Fruit fly (Drosophila melanogaster) whole organism, embryonic: ENCODE data around the gene GCS2alpha.

ENCODE experiments used
- Adf1 ChIP-seq: fragments of 200-800 bp; sonication (Bioruptor generic); IDR thresholded peaks from 2 replicates; pipeline ENCODE4 v1.3.6; 2022; ENCODE audit warnings: missing biosample characterization, missing genetic modification characterization
- CG10979 ChIP-seq: fragments of 200-800 bp; sonication (Bioruptor generic); optimal IDR thresholded peaks from 2 replicates; lab custom pipeline; 2018; ENCODE audit warnings: missing biosample characterization, mild to moderate bottlenecking, missing genetic modification characterization, moderate library complexity
- CG11504 ChIP-seq: fragments of 200-800 bp; sonication (Bioruptor generic); optimal IDR thresholded peaks from 3 replicates; lab custom pipeline; 2019; ENCODE audit warnings: missing biosample characterization, mild to moderate bottlenecking, missing genetic modification characterization, moderate library complexity
- CG12071 ChIP-seq: fragments of 200-800 bp; sonication (Bioruptor generic); optimal IDR thresholded peaks from 3 replicates; lab custom pipeline; 2018; ENCODE audit warnings: missing biosample characterization, mild to moderate bottlenecking, missing genetic modification characterization
- CG12744 ChIP-seq: fragments of 200-800 bp; sonication (Bioruptor generic); optimal IDR thresholded peaks from 2 replicates; lab custom pipeline; 2016; ENCODE audit warnings: missing biosample characterization, missing genetic modification characterization
- CG13624 ChIP-seq: fragments of 200-800 bp; sonication (Bioruptor generic); optimal IDR thresholded peaks from 2 replicates; lab custom pipeline; 2016; ENCODE audit warnings: missing biosample characterization, missing genetic modification characterization
- CG16813 ChIP-seq: fragments of 200-800 bp; sonication (Bioruptor generic); IDR thresholded peaks from 3 replicates; pipeline ENCODE4 v1.3.6; 2022; ENCODE audit warnings: missing biosample characterization, missing genetic modification characterization; ENCODE audit not compliant: partially characterized antibody
- CG17802 ChIP-seq: fragments of 200-800 bp; sonication (Bioruptor generic); optimal IDR thresholded peaks from 2 replicates; lab custom pipeline; 2018; ENCODE audit warnings: missing biosample characterization, mild to moderate bottlenecking, missing genetic modification characterization, moderate library complexity
- CG2678 ChIP-seq: fragments of 200-800 bp; sonication (Bioruptor generic); optimal IDR thresholded peaks from 3 replicates; lab custom pipeline; 2019; ENCODE audit warnings: missing biosample characterization, mild to moderate bottlenecking, missing genetic modification characterization, moderate library complexity
- CG30403 ChIP-seq: fragments of 200-800 bp; sonication (Bioruptor generic); optimal IDR thresholded peaks from 3 replicates; lab custom pipeline; 2016; ENCODE audit warnings: missing biosample characterization, missing genetic modification characterization
- CG31365 ChIP-seq: fragments of 200-800 bp; sonication (Bioruptor generic); optimal IDR thresholded peaks from 2 replicates; lab custom pipeline; 2018; ENCODE audit warnings: missing biosample characterization, mild to moderate bottlenecking, missing genetic modification characterization
- CG31388 ChIP-seq: fragments of 200-800 bp; sonication (Bioruptor generic); optimal IDR thresholded peaks from 2 replicates; lab custom pipeline; 2016; ENCODE audit warnings: missing biosample characterization, missing genetic modification characterization
- CG32532 ChIP-seq: fragments of 200-800 bp; sonication (Bioruptor generic); IDR thresholded peaks from 2 replicates; pipeline ENCODE4 v1.3.6; 2022; ENCODE audit warnings: missing biosample characterization, missing genetic modification characterization
- CG34376 ChIP-seq: fragments of 200-800 bp; sonication (Bioruptor generic); optimal IDR thresholded peaks from 2 replicates; lab custom pipeline; 2018; ENCODE audit warnings: missing biosample characterization, mild to moderate bottlenecking, missing genetic modification characterization
- CG3995 ChIP-seq: fragments of 200-800 bp; sonication (Bioruptor generic); optimal IDR thresholded peaks from 3 replicates; lab custom pipeline; 2016; ENCODE audit warnings: missing biosample characterization, missing genetic modification characterization
- CG43689 ChIP-seq: fragments of 200-800 bp; sonication (Bioruptor generic); IDR thresholded peaks from 2 replicates; pipeline ENCODE4 v1.3.6; 2022; ENCODE audit warnings: missing biosample characterization, missing genetic modification characterization
- CG4404 ChIP-seq: fragments of 200-800 bp; sonication (Bioruptor generic); IDR thresholded peaks from 2 replicates; pipeline ENCODE4 v1.3.6; 2022; ENCODE audit warnings: missing biosample characterization, missing genetic modification characterization
- CG5245 ChIP-seq: fragments of 200-800 bp; sonication (Bioruptor generic); optimal IDR thresholded peaks from 3 replicates; lab custom pipeline; 2016; ENCODE audit warnings: missing biosample characterization, missing genetic modification characterization
- CG8359 ChIP-seq: fragments of 200-800 bp; sonication (Bioruptor generic); optimal IDR thresholded peaks from 2 replicates; lab custom pipeline; 2017; ENCODE audit warnings: missing biosample characterization, mild to moderate bottlenecking, missing genetic modification characterization, borderline replicate concordance
- CG8478 ChIP-seq: fragments of >200 bp; optimal IDR thresholded peaks from 2 replicates; lab custom pipeline; 2018
- CG9437 ChIP-seq: fragments of 200-800 bp; sonication (Bioruptor generic); optimal IDR thresholded peaks from 2 replicates; lab custom pipeline; 2018; ENCODE audit warnings: missing biosample characterization, mild to moderate bottlenecking, missing genetic modification characterization
- CG9727 ChIP-seq: fragments of 200-800 bp; sonication (Bioruptor generic); optimal IDR thresholded peaks from 3 replicates; lab custom pipeline; 2017; ENCODE audit warnings: missing biosample characterization, mild to moderate bottlenecking, missing genetic modification characterization
- Camta ChIP-seq: fragments of 200-800 bp; sonication (Bioruptor generic); optimal IDR thresholded peaks from 2 replicates; lab custom pipeline; 2016; ENCODE audit warnings: missing biosample characterization, missing genetic modification characterization
- Elba2 ChIP-seq: fragments of 200-800 bp; sonication (Bioruptor generic); optimal IDR thresholded peaks from 3 replicates; lab custom pipeline; 2016; ENCODE audit warnings: missing biosample characterization, missing genetic modification characterization
- Ets65A ChIP-seq: fragments of 200-800 bp; sonication (Bioruptor generic); peaks from one replicate; lab custom pipeline; 2016; ENCODE audit warnings: missing biosample characterization, missing genetic modification characterization
- HLH3B ChIP-seq: fragments of 200-800 bp; sonication (Bioruptor generic); IDR thresholded peaks from 2 replicates; pipeline ENCODE4 v1.3.6; 2022; ENCODE audit warnings: missing biosample characterization, missing genetic modification characterization
- HmgD ChIP-seq: fragments of 200-800 bp; sonication (Bioruptor generic); optimal IDR thresholded peaks from 3 replicates; lab custom pipeline; 2016; ENCODE audit warnings: missing biosample characterization, missing genetic modification characterization
- Lim3 ChIP-seq: fragments of 200-800 bp; sonication (Bioruptor generic); IDR thresholded peaks from 2 replicates; pipeline ENCODE4 v1.3.6; 2022; ENCODE audit warnings: missing biosample characterization, missing genetic modification characterization
- Opbp ChIP-seq: fragments of 200-800 bp; sonication (Bioruptor generic); IDR thresholded peaks from 3 replicates; pipeline ENCODE4 v1.3.6; 2022; ENCODE audit warnings: missing biosample characterization, missing genetic modification characterization; ENCODE audit not compliant: partially characterized antibody
- Side ChIP-seq: fragments of 200-800 bp; sonication (Bioruptor generic); optimal IDR thresholded peaks from 2 replicates; lab custom pipeline; 2016; ENCODE audit warnings: missing biosample characterization, missing genetic modification characterization
- Sox102F ChIP-seq: fragments of 200-800 bp; sonication (Bioruptor generic); optimal IDR thresholded peaks from 2 replicates; lab custom pipeline; 2018; ENCODE audit warnings: missing biosample characterization, mild to moderate bottlenecking, missing genetic modification characterization, moderate library complexity
- TFAM ChIP-seq: fragments of 200-800 bp; sonication (Bioruptor generic); optimal IDR thresholded peaks from 2 replicates; lab custom pipeline; 2017; ENCODE audit warnings: missing biosample characterization, missing genetic modification characterization, inconsistent platforms
- Trl ChIP-seq, 3 experiments: fragments of >200 bp in 2 of 3; fragments of 200-800 bp in 1 of 3; sonication (Bioruptor generic) in 1 of 3; optimal IDR thresholded peaks; 2 replicates in 1 of 3; 3 replicates in 2 of 3; lab custom pipeline; 2016 to 2017; ENCODE audit warnings: missing biosample characterization in 1 of 3, missing genetic modification characterization in 1 of 3
- Usf ChIP-seq: fragments of 200-800 bp; sonication (Bioruptor generic); optimal IDR thresholded peaks from 2 replicates; lab custom pipeline; 2017; ENCODE audit warnings: missing genotype, missing biosample characterization, missing genetic modification characterization
- ash1 ChIP-seq: fragments of 200-800 bp; sonication (Bioruptor generic); optimal IDR thresholded peaks from 2 replicates; lab custom pipeline; 2018; ENCODE audit warnings: missing biosample characterization, mild to moderate bottlenecking, missing genetic modification characterization
- bbx ChIP-seq: fragments of 200-800 bp; sonication (Bioruptor generic); IDR thresholded peaks from 2 replicates; pipeline ENCODE4 v1.3.6; 2022; ENCODE audit warnings: missing biosample characterization, missing genetic modification characterization; ENCODE audit not compliant: partially characterized antibody
- bowl ChIP-seq: fragments of 200-800 bp; sonication (Bioruptor generic); IDR thresholded peaks from 2 replicates; pipeline ENCODE4 v1.3.6; 2022; ENCODE audit warnings: missing biosample characterization, missing genetic modification characterization
- bsh ChIP-seq, 2 experiments: fragments of 200-800 bp; sonication (Bioruptor generic); optimal IDR thresholded peaks; 2 replicates each; lab custom pipeline; 2017 to 2018; ENCODE audit warnings: mild to moderate bottlenecking in 2 of 2, missing biosample characterization in 2 of 2, missing genetic modification characterization in 2 of 2, moderate library complexity in 1 of 2
- cg ChIP-seq: fragments of 200-800 bp; sonication (Bioruptor generic); optimal IDR thresholded peaks from 3 replicates; lab custom pipeline; 2019; ENCODE audit warnings: missing biosample characterization, mild to moderate bottlenecking, missing genetic modification characterization, moderate library complexity
- da ChIP-seq: fragments of 200-800 bp; sonication (Bioruptor generic); optimal IDR thresholded peaks from 2 replicates; lab custom pipeline; 2016; ENCODE audit warnings: missing biosample characterization, missing genetic modification characterization
- dimm ChIP-seq: fragments of 200-800 bp; sonication (Bioruptor generic); IDR thresholded peaks from 2 replicates; pipeline ENCODE4 v1.3.6; 2022; ENCODE audit warnings: missing biosample characterization, missing genetic modification characterization
- gro ChIP-seq: fragments of 200-800 bp; sonication (Bioruptor generic); optimal IDR thresholded peaks from 2 replicates; lab custom pipeline; 2016; ENCODE audit warnings: missing biosample characterization, missing genetic modification characterization
- lab ChIP-seq: fragments of 200-800 bp; sonication (Bioruptor generic); optimal IDR thresholded peaks from 3 replicates; lab custom pipeline; 2017; ENCODE audit warnings: missing biosample characterization, missing genetic modification characterization, mild to moderate bottlenecking, moderate library complexity, missing genetic modification reagents
- pho ChIP-seq: fragments of 200-800 bp; sonication (Bioruptor generic); optimal IDR thresholded peaks from 2 replicates; lab custom pipeline; 2016; ENCODE audit warnings: missing biosample characterization, missing genetic modification characterization
- pzg ChIP-seq: fragments of 200-800 bp; sonication (Bioruptor generic); optimal IDR thresholded peaks from 3 replicates; lab custom pipeline; 2018; ENCODE audit warnings: missing biosample characterization, mild to moderate bottlenecking, missing genetic modification characterization, moderate library complexity
- sna ChIP-seq: fragments of 200-800 bp; sonication (Bioruptor generic); IDR thresholded peaks from 2 replicates; pipeline ENCODE4 v1.3.6; 2022; ENCODE audit warnings: missing biosample characterization, missing genetic modification characterization; ENCODE audit not compliant: partially characterized antibody
- ssp ChIP-seq: fragments of 200-800 bp; sonication (Bioruptor generic); IDR thresholded peaks from 2 replicates; pipeline ENCODE4 v1.3.6; 2022; ENCODE audit warnings: missing biosample characterization, missing genetic modification characterization
- unpg ChIP-seq: fragments of 200-800 bp; sonication (Bioruptor generic); optimal IDR thresholded peaks from 3 replicates; lab custom pipeline; 2018; ENCODE audit warnings: missing biosample characterization, mild to moderate bottlenecking, missing genetic modification characterization, moderate library complexity
- wdn ChIP-seq: fragments of 200-800 bp; sonication (Bioruptor generic); IDR thresholded peaks from 2 replicates; pipeline ENCODE4 v1.3.6; 2022; ENCODE audit warnings: missing biosample characterization, missing genetic modification characterization
- wek ChIP-seq: fragments of 200-800 bp; sonication (Bioruptor generic); optimal IDR thresholded peaks from 3 replicates; lab custom pipeline; 2018; ENCODE audit warnings: missing biosample characterization, mild to moderate bottlenecking, missing genetic modification characterization, moderate library complexity

The GCS2alpha gene

DNA sequence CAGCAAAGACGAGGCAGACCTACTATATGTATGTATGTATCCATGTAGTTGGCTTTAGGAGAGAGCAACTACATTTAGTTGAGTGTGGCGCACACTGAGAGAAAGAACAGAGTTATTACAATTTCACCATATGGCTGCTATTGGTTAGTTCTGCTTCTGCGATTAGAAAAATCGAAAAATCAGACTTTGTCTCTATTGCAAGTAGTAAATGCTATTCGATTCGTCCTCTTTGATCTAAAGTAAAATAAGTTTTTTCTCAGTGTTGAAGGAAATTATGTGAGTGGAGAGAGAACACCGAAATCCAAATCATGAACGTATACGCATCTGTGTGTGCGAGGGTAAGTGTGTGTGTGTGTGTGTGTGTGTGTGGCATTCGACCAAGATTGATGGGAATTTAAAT is 11.2 kb downstream of the GCS2alpha start (continued):
- TF ChIP-seq CG12071 (GFP tag; lab: Kevin White, UChicago) = peak; percentile 75
- peak; percentile 33 for TF ChIP-seq CG31365
- peak; percentile 66 for TF ChIP-seq CG13624
- TF ChIP-seq bsh (GFP tag; optimal IDR thresholded peaks at IDR 0.05; lab: Kevin White, UChicago) = peak; percentile 32 to 91
- peak; percentile 78 for TF ChIP-seq ssp (GFP tag; lab: Robert Waterston, UW)
- TF ChIP-seq pzg (GFP tag; lab: Kevin White, UChicago) = no peak
- TF ChIP-seq Side = peak; percentile 73
- TF ChIP-seq CG3995 (GFP tag; lab: Kevin White, UChicago) = no peak
- no peak for TF ChIP-seq sna (GFP tag; lab: Robert Waterston, UW)
- TF ChIP-seq CG8478 (lab: Kevin White, UChicago) = no peak
- TF ChIP-seq Trl (optimal IDR thresholded peaks at IDR 0.05; lab: Kevin White, UChicago) = peak in 1 of 2 experiments; percentile 0
- peak; percentile 85 for TF ChIP-seq Trl (GFP tag; optimal IDR thresholded peaks at IDR 0.05; lab: Kevin White, UChicago)
- TF ChIP-seq bowl (GFP tag; lab: Robert Waterston, UW) = 0 out of 2 replicates have a peak, but pooled peaks have one; percentile 46
- no peak for TF ChIP-seq ash1 (GFP tag; lab: Kevin White, UChicago)
- TF ChIP-seq CG9437 = peak; percentile 50
- peak; percentile 80 for TF ChIP-seq CG17802 (tag; lab: Kevin White, UChicago)
- peak; percentile 86 for TF ChIP-seq CG2678 (tag; lab: Kevin White, UChicago)
- peak; percentile 83 for TF ChIP-seq CG5245 (GFP tag; lab: Kevin White, UChicago)
- peak; percentile 55 for TF ChIP-seq cg (GFP tag; lab: Kevin White, UChicago)
- TF ChIP-seq HLH3B (GFP tag; lab: Robert Waterston, UW) = peak; percentile 87
- TF ChIP-seq HmgD (GFP tag; lab: Kevin White, UChicago) = peak; percentile 54
- TF ChIP-seq CG4404 = peak; percentile 85
- TF ChIP-seq Opbp (GFP tag; lab: Robert Waterston, UW) = no peak
- TF ChIP-seq Sox102F (GFP tag; lab: Kevin White, UChicago) = peak; percentile 87
- no peak for TF ChIP-seq CG43689 (GFP tag; lab: Robert Waterston, UW)
- TF ChIP-seq CG32532 (GFP tag; lab: Robert Waterston, UW) = peak; percentile 54; the same call in 1 of the 2 replicates
- 0 out of 2 replicates have a peak, but pooled peaks have one; percentile 20 for TF ChIP-seq dimm
- TF ChIP-seq CG16813 (GFP tag; lab: Robert Waterston, UW) = no peak
- TF ChIP-seq TFAM (GFP tag; lab: Kevin White, UChicago) = peak; percentile 59
- TF ChIP-seq gro (GFP tag; lab: Kevin White, UChicago) = no peak
- TF ChIP-seq wek (GFP tag; lab: Kevin White, UChicago) = peak; percentile 18
- peak; percentile 69 for TF ChIP-seq da (GFP tag; lab: Kevin White, UChicago)
- peak; percentile 65 for TF ChIP-seq CG31388
- no peak for TF ChIP-seq CG34376 (GFP tag; lab: Kevin White, UChicago)
- peak; percentile 81 for TF ChIP-seq CG30403
- no peak for TF ChIP-seq bbx (GFP tag; lab: Robert Waterston, UW)
- TF ChIP-seq Usf (GFP tag; lab: Kevin White, UChicago) = peak; percentile 65
- peak; percentile 90 for TF ChIP-seq CG11504 (tag; lab: Kevin White, UChicago)
- peak; percentile 78 for TF ChIP-seq CG9727
- 0 out of 2 replicates have a peak, but pooled peaks have one; percentile 30 for TF ChIP-seq wdn (GFP tag; lab: Robert Waterston, UW)
- peak; percentile 94 for TF ChIP-seq CG10979 (tag; lab: Kevin White, UChicago)
- peak; percentile 79 for TF ChIP-seq lab (GFP tag; lab: Kevin White, UChicago)
- TF ChIP-seq Adf1 (GFP tag; lab: Robert Waterston, UW) = no peak
- peak; percentile 67 for TF ChIP-seq Camta (GFP tag; lab: Kevin White, UChicago)
- peak; percentile 47 for TF ChIP-seq Elba2 (GFP tag; lab: Kevin White, UChicago)
- peak; percentile 98 for TF ChIP-seq Ets65A (GFP tag; lab: Kevin White, UChicago)
- peak; percentile 38 for TF ChIP-seq pho (GFP tag; lab: Kevin White, UChicago)
- peak; percentile 88 for TF ChIP-seq unpg (GFP tag; lab: Kevin White, UChicago)
- TF ChIP-seq CG8359 (GFP tag; lab: Kevin White, UChicago) = peak; percentile 67
- TF ChIP-seq CG12744 (GFP tag; lab: Kevin White, UChicago) = peak; percentile 63
- TF ChIP-seq Lim3 (GFP tag; lab: Robert Waterston, UW) = peak; percentile 57; the same call in 1 of the 2 replicates
